Fruit fly (Drosophila melanogaster): ENCODE results near the gene spartin.

Gene spartin

dm6 chr3R:4654557-4655273 lies at the start of gene spartin:
Gene spartin, plus strand, starts transcription at chr3R:4654800.
- TF ChIP-seq Clk (GFP tag; optimal IDR thresholded peaks at IDR 0.05) (no peak), CG33017 (tag; optimal IDR thresholded peaks at IDR 0.05) (peak; percentile 42), CG1620 (GFP tag; optimal IDR thresholded peaks at IDR 0.05) (peak; percentile 41), cnc (optimal IDR thresholded peaks at IDR 0.05) (no peak), CG14711 (tag; optimal IDR thresholded peaks at IDR 0.05) (peak; percentile 98), tj (GFP tag; optimal IDR thresholded peaks at IDR 0.05) (no peak), bab1 (GFP tag; optimal IDR thresholded peaks at IDR 0.05) (peak; percentile 37), CG12768 (GFP tag; optimal IDR thresholded peaks at IDR 0.05) (peak; percentile 90), CG7101 (tag; optimal IDR thresholded peaks at IDR 0.05) (peak; percentile 25), Mnt (GFP tag; optimal IDR thresholded peaks at IDR 0.05) (peak; percentile 37), kay (GFP tag; ENCODE audit: borderline replicate concordance) (peak; percentile 97), CG11617 (GFP tag; optimal IDR thresholded peaks at IDR 0.05) (peak; percentile 56), cic (GFP tag; optimal IDR thresholded peaks at IDR 0.05) (peak; percentile 45), CG7045 (GFP tag; optimal IDR thresholded peaks at IDR 0.05) (no peak), toe (GFP tag; optimal IDR thresholded peaks at IDR 0.05) (peak; percentile 52)

DNA sequence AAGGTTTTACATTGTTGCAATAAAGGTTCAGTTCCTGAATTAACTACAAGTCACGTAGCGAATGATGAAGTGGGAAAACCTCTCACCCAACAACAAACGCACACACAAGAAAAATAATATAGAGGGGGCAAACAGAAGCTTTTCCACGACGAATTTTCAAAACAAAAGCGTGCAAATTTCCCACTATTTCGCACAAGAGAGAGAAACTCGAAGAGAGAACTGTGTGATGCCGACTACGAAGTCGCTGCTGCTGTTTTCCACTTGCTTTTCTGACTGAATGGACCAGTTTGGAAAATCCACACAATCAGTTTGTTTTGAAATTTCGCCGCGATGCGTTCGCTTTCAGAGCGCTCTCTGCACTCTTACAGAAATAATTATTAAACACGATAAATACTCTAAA lies 42.0 kb upstream of the spartin start, which contains the start of gene 5-HT2A:
Gene 5-HT2A (plus strand): TSS at position 301 of the 400 bp plus-strand sequence.
- TF ChIP-seq CG5204 (GFP tag; optimal IDR thresholded peaks at IDR 0.05) (no peak), kay (GFP tag; ENCODE audit: borderline replicate concordance) (no peak), CG7045 (GFP tag; optimal IDR thresholded peaks at IDR 0.05) (no peak), CG33017 (tag; optimal IDR thresholded peaks at IDR 0.05) (no peak), Hr96 (GFP tag; optimal IDR thresholded peaks at IDR 0.05) (no peak), tj (GFP tag; optimal IDR thresholded peaks at IDR 0.05) (no peak)

- TF ChIP-seq pad (GFP tag; optimal IDR thresholded peaks at IDR 0.05): no peak
Observed at dm6 chr3R:4616130-4616529, 38.5 kb upstream of the spartin start.

dm6 chr3R:4632639-4633038 lies 22.0 kb upstream of the spartin start:
- TF ChIP-seq Clk (GFP tag; optimal IDR thresholded peaks at IDR 0.05): no peak

DNA sequence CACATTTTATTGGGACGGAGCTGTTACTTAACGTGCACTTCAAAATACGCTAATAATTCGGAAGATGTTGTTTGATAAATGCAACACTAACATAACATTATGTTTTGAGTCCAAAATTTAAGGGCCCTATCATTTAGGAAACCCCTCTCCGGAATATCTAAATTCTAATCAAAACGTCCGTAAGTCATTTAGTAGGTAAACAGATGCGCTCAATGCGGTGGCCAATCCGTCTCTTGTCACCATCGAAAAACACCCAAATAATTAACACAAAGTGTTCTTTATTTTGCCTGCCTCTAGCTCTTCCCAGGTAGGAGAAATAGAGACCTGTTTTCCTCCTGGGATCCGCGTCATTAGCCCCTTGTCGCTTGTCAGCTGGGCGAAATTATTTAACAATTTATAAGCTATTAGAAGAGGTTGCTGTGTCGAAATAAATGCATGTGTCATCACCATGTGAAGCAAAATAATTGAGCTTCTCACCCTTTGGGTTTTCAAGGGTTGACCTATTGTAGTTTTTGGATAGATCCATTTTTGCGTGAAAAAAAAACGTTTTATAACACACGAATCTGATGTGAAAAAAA lies 20.2 kb upstream of the spartin start:
- TF ChIP-seq tj (GFP tag; optimal IDR thresholded peaks at IDR 0.05): no peak
- TF ChIP-seq toe (GFP tag; optimal IDR thresholded peaks at IDR 0.05): no peak
- no peak for TF ChIP-seq bab1 (GFP tag; optimal IDR thresholded peaks at IDR 0.05)
- TF ChIP-seq pad (GFP tag; optimal IDR thresholded peaks at IDR 0.05): no peak
- TF ChIP-seq kay (GFP tag; ENCODE audit: borderline replicate concordance): no peak
- TF ChIP-seq CG1620 (GFP tag; optimal IDR thresholded peaks at IDR 0.05): no peak
- no peak for TF ChIP-seq CG7045 (GFP tag; optimal IDR thresholded peaks at IDR 0.05)
- no peak for TF ChIP-seq CG7101 (tag; optimal IDR thresholded peaks at IDR 0.05)
- no peak for TF ChIP-seq Clk (GFP tag; optimal IDR thresholded peaks at IDR 0.05)
- no peak for TF ChIP-seq CG14711 (tag; optimal IDR thresholded peaks at IDR 0.05)

DNA sequence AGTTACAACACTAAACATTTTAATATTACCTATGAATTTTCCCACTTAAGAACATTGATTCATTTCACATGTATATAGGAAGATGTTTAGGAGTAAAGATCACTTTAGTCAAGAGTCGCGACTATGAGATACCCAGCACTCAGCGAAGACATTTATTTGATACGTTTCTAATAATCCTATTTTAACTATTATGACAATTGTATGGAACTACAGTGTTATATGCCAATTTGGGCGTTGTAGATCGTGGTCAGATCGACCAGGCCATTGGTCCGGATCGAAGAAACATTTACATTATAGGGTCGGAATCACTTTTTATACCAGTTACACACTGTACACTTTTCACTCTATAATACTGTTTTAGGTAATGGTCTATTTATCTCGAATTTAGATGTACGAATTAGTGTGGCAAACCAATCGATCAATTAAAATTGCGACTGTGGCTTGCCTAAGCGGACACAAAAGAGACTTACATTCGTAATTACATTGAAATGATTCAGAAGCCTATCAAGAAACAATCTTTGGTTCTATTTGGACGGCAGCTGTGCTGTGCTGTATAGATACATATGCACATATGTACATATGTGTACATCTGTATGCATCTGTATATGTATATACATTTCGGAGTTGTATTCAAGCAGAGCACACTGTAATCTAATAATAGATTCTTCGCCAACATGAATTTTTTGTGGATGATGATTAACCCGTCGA lies 13.9 kb upstream of the spartin start:
- TF ChIP-seq CG11617 (GFP tag; optimal IDR thresholded peaks at IDR 0.05) (no peak), CG14711 (tag; optimal IDR thresholded peaks at IDR 0.05) (no peak), bab1 (GFP tag; optimal IDR thresholded peaks at IDR 0.05) (no peak), Mnt (GFP tag; optimal IDR thresholded peaks at IDR 0.05) (no peak), Hr96 (GFP tag; optimal IDR thresholded peaks at IDR 0.05) (no peak), kay (GFP tag; ENCODE audit: borderline replicate concordance) (no peak), CG33017 (tag; optimal IDR thresholded peaks at IDR 0.05) (no peak), tj (GFP tag; optimal IDR thresholded peaks at IDR 0.05) (no peak), Clk (GFP tag; optimal IDR thresholded peaks at IDR 0.05) (no peak), toe (GFP tag; optimal IDR thresholded peaks at IDR 0.05) (no peak), cic (GFP tag; optimal IDR thresholded peaks at IDR 0.05) (no peak), ovo (GFP tag; optimal IDR thresholded peaks at IDR 0.05) (no peak), CG12768 (GFP tag; optimal IDR thresholded peaks at IDR 0.05) (no peak), CG5204 (GFP tag; optimal IDR thresholded peaks at IDR 0.05) (no peak), cnc (optimal IDR thresholded peaks at IDR 0.05) (no peak), CG1620 (GFP tag; optimal IDR thresholded peaks at IDR 0.05) (no peak)

- no peak for TF ChIP-seq Hr96 (GFP tag; optimal IDR thresholded peaks at IDR 0.05)
- no peak for TF ChIP-seq CG33017 (tag; optimal IDR thresholded peaks at IDR 0.05)
- TF ChIP-seq kay (GFP tag; ENCODE audit: borderline replicate concordance): no peak
- no peak for TF ChIP-seq CG14711 (tag; optimal IDR thresholded peaks at IDR 0.05)
- TF ChIP-seq Mnt (GFP tag; optimal IDR thresholded peaks at IDR 0.05): no peak
- TF ChIP-seq ovo (GFP tag; optimal IDR thresholded peaks at IDR 0.05): no peak
- no peak for TF ChIP-seq CG12768 (GFP tag; optimal IDR thresholded peaks at IDR 0.05)
- no peak for TF ChIP-seq bab1 (GFP tag; optimal IDR thresholded peaks at IDR 0.05)
- TF ChIP-seq Clk (GFP tag; optimal IDR thresholded peaks at IDR 0.05): no peak
- no peak for TF ChIP-seq toe (GFP tag; optimal IDR thresholded peaks at IDR 0.05)
Observed at dm6 chr3R:4641254-4641573, 13.4 kb upstream of the spartin start.

All from whole organism, adult.